Worm (Caenorhabditis elegans): ENCODE measurements around the gene lipl-2.

DNA sequence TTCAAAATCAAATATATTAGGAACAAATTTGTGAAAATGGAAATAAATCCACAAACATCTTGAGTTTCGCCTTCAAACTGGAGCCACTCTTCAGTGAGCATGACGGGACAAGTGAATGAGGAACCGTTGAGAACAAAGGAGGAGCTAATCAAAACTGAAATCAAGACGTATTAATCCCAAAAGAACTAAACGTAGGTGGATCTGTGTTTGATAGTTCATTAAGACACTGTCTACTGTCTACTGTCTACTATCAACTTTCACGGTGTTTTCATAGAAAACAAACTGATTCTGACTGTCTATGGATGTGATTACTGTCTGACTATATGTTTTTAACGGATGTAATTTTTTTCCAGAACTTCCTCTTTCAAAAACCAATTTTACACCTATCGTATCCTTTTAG lies 30.4 kb downstream of the lipl-2 start, which contains the start of gene str-193:
- TF ChIP-seq lim-6 (tag; optimal IDR thresholded peaks at IDR 0.05) (no peak), nhr-11 (tag; optimal IDR thresholded peaks at IDR 0.05) (no peak), unc-55 (GFP tag; optimal IDR thresholded peaks at IDR 0.05) (no peak), ama-1 (optimal IDR thresholded peaks at IDR 0.05) (no peak)
